Worm (Caenorhabditis elegans) whole organism, late embryonic: Measurements from ENCODE around the gene gnrr-4.

ENCODE experiments used
- F13H6.1 ChIP-seq: sonication (generic microtip); optimal IDR thresholded peaks from 2 replicates; lab custom pipeline; 2016; ENCODE audit warnings: missing genetic modification characterization, missing compliant biosample characterization
- K02D7.2 ChIP-seq: sonication (generic microtip); optimal IDR thresholded peaks from 2 replicates; lab custom pipeline; 2017; ENCODE audit warnings: mild to moderate bottlenecking, missing genetic modification characterization, missing compliant biosample characterization
- K09A11.1 ChIP-seq: sonication (generic microtip); optimal IDR thresholded peaks from 2 replicates; lab custom pipeline; 2017; ENCODE audit warnings: antibody characterized with exemption, mild to moderate bottlenecking, missing genetic modification characterization, missing compliant biosample characterization; ENCODE audit not compliant: insufficient read depth
- T23F11.4 ChIP-seq: fragments of 200-800 bp; sonication (Bioruptor generic); optimal IDR thresholded peaks from 2 replicates; lab custom pipeline; 2018; ENCODE audit warnings: mild to moderate bottlenecking, missing genetic modification characterization, missing compliant biosample characterization
- Y22D7AL.16 ChIP-seq: sonication (generic microtip); optimal IDR thresholded peaks from 2 replicates; lab custom pipeline; 2016; ENCODE audit warnings: missing genetic modification characterization, missing compliant biosample characterization
- ceh-18 ChIP-seq: sonication (generic microtip); optimal IDR thresholded peaks from 2 replicates; lab custom pipeline; 2016; ENCODE audit warnings: missing genetic modification characterization, missing compliant biosample characterization
- ceh-19 ChIP-seq: fragments of 200-800 bp; sonication (Bioruptor generic); optimal IDR thresholded peaks from 2 replicates; lab custom pipeline; 2018; ENCODE audit warnings: mild to moderate bottlenecking, missing genetic modification characterization, missing compliant biosample characterization
- ceh-22 ChIP-seq: sonication (generic microtip); optimal IDR thresholded peaks from 2 replicates; lab custom pipeline; 2017; ENCODE audit warnings: missing biosample characterization, missing genetic modification characterization
- ceh-30 ChIP-seq: fragments of 150-350 bp; optimal IDR thresholded peaks from 2 replicates; lab custom pipeline; 2014; ENCODE audit warnings: missing biosample characterization, missing genetic modification characterization
- ceh-34 ChIP-seq: sonication (generic microtip); optimal IDR thresholded peaks from 2 replicates; lab custom pipeline; 2016; ENCODE audit warnings: mild to moderate bottlenecking, missing genetic modification characterization, missing compliant biosample characterization
- ceh-45 ChIP-seq: fragments of 200-800 bp; sonication (Bioruptor generic); IDR thresholded peaks from 2 replicates; pipeline ENCODE4 v1.3.6; 2022; ENCODE audit warnings: missing genetic modification reagents, missing genetic modification characterization, missing compliant biosample characterization
- ceh-6 ChIP-seq: fragments of 200-800 bp; sonication (Bioruptor generic); optimal IDR thresholded peaks from 2 replicates; lab custom pipeline; 2018; ENCODE audit warnings: mild to moderate bottlenecking, missing genetic modification characterization, missing compliant biosample characterization
- ceh-9 ChIP-seq: sonication (generic microtip); optimal IDR thresholded peaks from 2 replicates; lab custom pipeline; 2016; ENCODE audit warnings: mild to moderate bottlenecking, missing genetic modification characterization, inconsistent platforms, missing compliant biosample characterization
- dmd-4 ChIP-seq: sonication (generic microtip); optimal IDR thresholded peaks from 2 replicates; lab custom pipeline; 2016; ENCODE audit warnings: borderline replicate concordance, missing genetic modification characterization, missing compliant biosample characterization
- elt-2 ChIP-seq: sonication (generic microtip); optimal IDR thresholded peaks from 2 replicates; lab custom pipeline; 2016; ENCODE audit warnings: missing genetic modification reagents, missing genetic modification characterization, missing compliant biosample characterization
- eyg-1 ChIP-seq: sonication (generic microtip); optimal IDR thresholded peaks from 2 replicates; lab custom pipeline; 2016; ENCODE audit warnings: missing genotype, missing genetic modification characterization, missing compliant biosample characterization
- fkh-6 ChIP-seq: sonication (generic microtip); optimal IDR thresholded peaks from 2 replicates; lab custom pipeline; 2016; ENCODE audit warnings: missing genetic modification characterization, missing compliant biosample characterization
- gmeb-2 ChIP-seq: sonication (generic microtip); optimal IDR thresholded peaks from 2 replicates; lab custom pipeline; 2016; ENCODE audit warnings: missing genetic modification characterization, inconsistent platforms, missing compliant biosample characterization
- hlh-15 ChIP-seq: sonication (generic microtip); optimal IDR thresholded peaks from 2 replicates; lab custom pipeline; 2016; ENCODE audit warnings: missing genetic modification characterization, missing compliant biosample characterization
- hlh-30 ChIP-seq: sonication (generic microtip); optimal IDR thresholded peaks from 2 replicates; lab custom pipeline; 2017; ENCODE audit warnings: antibody characterized with exemption, missing genetic modification characterization, missing compliant biosample characterization; ENCODE audit not compliant: insufficient read depth
- hlh-8 ChIP-seq: sonication (generic microtip); optimal IDR thresholded peaks from 2 replicates; lab custom pipeline; 2016; ENCODE audit warnings: missing genotype, missing genetic modification characterization, missing compliant biosample characterization
- mec-3 ChIP-seq: sonication (generic microtip); optimal IDR thresholded peaks from 2 replicates; lab custom pipeline; 2016; ENCODE audit warnings: borderline replicate concordance, missing genetic modification characterization, missing compliant biosample characterization
- nfya-1 ChIP-seq: sonication (generic microtip); optimal IDR thresholded peaks from 2 replicates; lab custom pipeline; 2017; ENCODE audit warnings: missing genetic modification characterization, mild to moderate bottlenecking, missing compliant biosample characterization, antibody characterized with exemption, moderate library complexity
- nhr-11 ChIP-seq: fragments of 150-350 bp; optimal IDR thresholded peaks from 2 replicates; lab custom pipeline; 2014; ENCODE audit warnings: missing biosample characterization, missing genetic modification characterization
- odd-2 ChIP-seq: sonication (generic microtip); optimal IDR thresholded peaks from 2 replicates; lab custom pipeline; 2017; ENCODE audit warnings: antibody characterized with exemption, mild to moderate bottlenecking, missing genetic modification characterization, missing compliant biosample characterization
- pag-3 ChIP-seq: sonication (generic microtip); optimal IDR thresholded peaks from 2 replicates; lab custom pipeline; 2016; ENCODE audit warnings: missing compliant biosample characterization, missing genetic modification characterization, borderline replicate concordance
- pros-1 ChIP-seq: fragments of 150-350 bp; optimal IDR thresholded peaks from 2 replicates; lab custom pipeline; 2014; ENCODE audit warnings: missing biosample characterization, missing genetic modification reagents, missing genetic modification characterization
- sdc-2 ChIP-seq: sonication (generic microtip); optimal IDR thresholded peaks from 2 replicates; lab custom pipeline; 2016; ENCODE audit warnings: missing genotype, missing genetic modification characterization, missing compliant biosample characterization
- sox-2 ChIP-seq: fragments of 200-800 bp; sonication (Bioruptor generic); IDR thresholded peaks from 2 replicates; pipeline ENCODE4 v1.3.6; 2022; ENCODE audit warnings: missing genetic modification reagents, missing genetic modification characterization, missing compliant biosample characterization
- syd-9 ChIP-seq: sonication (generic microtip); optimal IDR thresholded peaks from 2 replicates; lab custom pipeline; 2016; ENCODE audit warnings: mild to moderate bottlenecking, missing genetic modification characterization, moderate library complexity, missing compliant biosample characterization
- tbx-2 ChIP-seq: sonication (generic microtip); optimal IDR thresholded peaks from 2 replicates; lab custom pipeline; 2016; ENCODE audit warnings: missing genetic modification characterization, missing compliant biosample characterization
- ttx-3 ChIP-seq: sonication (generic microtip); optimal IDR thresholded peaks from 2 replicates; lab custom pipeline; 2016; ENCODE audit warnings: missing genetic modification reagents, missing genetic modification characterization, missing compliant biosample characterization
- unc-3 ChIP-seq, 2 experiments: fragments of 200-800 bp in 1 of 2; sonication (Bioruptor generic) in 1 of 2; sonication (generic microtip) in 1 of 2; conservative IDR thresholded peaks in 1 of 2; optimal IDR thresholded peaks in 1 of 2; 2 replicates each; pipeline versions ENCODE4 v1.3.6 to Lab custom; 2016 to 2022; ENCODE audit warnings: missing compliant biosample characterization in 2 of 2, missing genetic modification characterization in 2 of 2, missing genetic modification reagents in 1 of 2
- unc-55 ChIP-seq: sonication (generic microtip); optimal IDR thresholded peaks from 2 replicates; lab custom pipeline; 2017; ENCODE audit warnings: missing biosample characterization, missing genetic modification reagents, missing genetic modification characterization
- unc-86 ChIP-seq: sonication (generic microtip); optimal IDR thresholded peaks from 2 replicates; lab custom pipeline; 2016; ENCODE audit warnings: missing genetic modification characterization, missing compliant biosample characterization
- ztf-16 ChIP-seq: sonication (generic microtip); optimal IDR thresholded peaks from 2 replicates; lab custom pipeline; 2017; ENCODE audit warnings: missing genetic modification characterization, missing compliant biosample characterization

gnrr-4 gene

DNA sequence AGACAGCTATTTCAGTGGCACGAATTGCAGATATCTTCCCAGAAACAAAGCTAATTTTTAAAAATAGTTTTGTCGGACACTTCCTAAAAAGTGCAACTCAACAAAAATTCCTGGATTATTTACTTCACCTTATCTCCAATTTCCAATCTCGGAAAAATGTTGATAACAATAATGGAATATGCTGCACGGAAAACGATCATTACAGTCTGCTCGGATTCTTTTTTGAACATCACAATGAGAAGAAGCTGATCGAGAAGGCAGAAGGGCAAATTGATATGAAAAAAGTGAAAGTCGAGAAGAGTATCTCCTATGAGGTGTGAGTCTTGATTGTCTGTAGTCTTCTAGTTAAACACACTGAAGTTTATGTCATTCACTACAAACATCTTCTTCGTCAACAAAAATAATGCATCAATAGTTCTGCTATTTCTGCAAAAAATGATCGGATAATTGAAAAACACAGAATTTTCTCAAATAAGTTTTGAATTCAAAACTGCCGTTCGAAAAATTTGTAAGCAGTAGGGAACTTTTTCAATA lies 27.2 kb downstream of the gnrr-4 start:
- TF ChIP-seq elt-2 (tag; lab: Kevin White, UChicago): no peak
- no peak for TF ChIP-seq nfya-1 (tag; lab: Kevin White, UChicago)
- TF ChIP-seq tbx-2 (tag; lab: Kevin White, UChicago): no peak
- no peak for TF ChIP-seq syd-9
- TF ChIP-seq ceh-30 (tag; lab: Kevin White, UChicago): no peak
- no peak for TF ChIP-seq hlh-15 (tag; lab: Kevin White, UChicago)
- no peak for TF ChIP-seq ceh-6
- no peak for TF ChIP-seq unc-86
- no peak for TF ChIP-seq fkh-6 (tag; lab: Kevin White, UChicago)
- no peak for TF ChIP-seq eyg-1
- no peak for TF ChIP-seq T23F11.4 (GFP tag; lab: Kevin White, UChicago)
- TF ChIP-seq gmeb-2 (tag; lab: Kevin White, UChicago): no peak
- TF ChIP-seq ceh-18 (tag; lab: Kevin White, UChicago): no peak
- no peak for TF ChIP-seq unc-3 (GFP tag; conservative IDR thresholded peaks at IDR 0.05; lab: Robert Waterston, UW)
- no peak for TF ChIP-seq unc-3 (tag; optimal IDR thresholded peaks at IDR 0.05; lab: Kevin White, UChicago)
- no peak for TF ChIP-seq unc-55 (GFP tag; lab: Kevin White, UChicago)
- no peak for TF ChIP-seq ceh-9 (tag; lab: Kevin White, UChicago)
- no peak for TF ChIP-seq dmd-4 (tag; lab: Kevin White, UChicago)
- TF ChIP-seq K02D7.2 (tag; lab: Kevin White, UChicago): no peak
- TF ChIP-seq pros-1 (tag; lab: Kevin White, UChicago): no peak
- TF ChIP-seq, all 69 proteins: peak for 0

- TF ChIP-seq ttx-3 (tag; lab: Kevin White, UChicago) (no peak), ceh-22 (no peak), F13H6.1 (tag; lab: Kevin White, UChicago) (no peak), unc-86 (no peak), hlh-30 (tag; lab: Kevin White, UChicago) (no peak), ceh-34 (tag; lab: Kevin White, UChicago) (no peak), nhr-11 (tag; lab: Kevin White, UChicago) (no peak), ztf-16 (no peak), pag-3 (no peak), odd-2 (tag; lab: Kevin White, UChicago) (no peak), Y22D7AL.16 (tag; lab: Kevin White, UChicago) (no peak), eyg-1 (no peak), ceh-19 (GFP tag; lab: Kevin White, UChicago) (no peak), hlh-8 (no peak), mec-3 (tag; lab: Kevin White, UChicago) (no peak), sox-2 (GFP tag; lab: Robert Waterston, UW) (no peak), ceh-45 (no peak), dmd-4 (tag; lab: Kevin White, UChicago) (no peak), sdc-2 (tag; lab: Kevin White, UChicago) (no peak), K09A11.1 (tag; lab: Kevin White, UChicago) (no peak)
- TF ChIP-seq, all 69 proteins: peak for 0
These were observed 27.7 kb downstream of the gnrr-4 start for ce11 chrX:5715369-5715768.

- peak; percentile 50 for TF ChIP-seq elt-2 (tag; lab: Kevin White, UChicago)
- TF ChIP-seq ceh-45: no peak
These were observed 28.9 kb downstream of the gnrr-4 start, which contains the start of gene cyp-43A1 for ce11 chrX:5714077-5714675. TSS of gene cyp-43A1 (plus strand) at chrX:5714522.
